Fruit fly (Drosophila melanogaster) whole organism, embryonic: ENCODE measurements around the gene CG2962.

Experiments used
- Abd-B ChIP-seq: fragments of 200-800 bp; sonication (Bioruptor generic); optimal IDR thresholded peaks from 2 replicates; lab custom pipeline; 2018; ENCODE audit warnings: missing biosample characterization, mild to moderate bottlenecking, missing genetic modification characterization, moderate library complexity
- B-H1 ChIP-seq: fragments of 200-800 bp; sonication (Bioruptor generic); IDR thresholded peaks from 3 replicates; pipeline ENCODE4 v1.3.6; 2022; ENCODE audit warnings: missing biosample characterization, missing genetic modification characterization
- B-H2 ChIP-seq: fragments of 200-800 bp; sonication (Bioruptor generic); optimal IDR thresholded peaks from 2 replicates; lab custom pipeline; 2018; ENCODE audit warnings: missing biosample characterization, mild to moderate bottlenecking, missing genetic modification characterization
- Bteb2 ChIP-seq: fragments of 200-800 bp; sonication (Bioruptor generic); optimal IDR thresholded peaks from 2 replicates; lab custom pipeline; 2016; ENCODE audit warnings: missing biosample characterization, missing genetic modification characterization
- CG10267 ChIP-seq: fragments of 200-800 bp; sonication (Bioruptor generic); optimal IDR thresholded peaks from 2 replicates; lab custom pipeline; 2018; ENCODE audit warnings: missing biosample characterization, mild to moderate bottlenecking, missing genetic modification characterization, moderate library complexity
- CG10274 ChIP-seq: fragments of 200-800 bp; sonication (Bioruptor generic); optimal IDR thresholded peaks from 3 replicates; lab custom pipeline; 2017; ENCODE audit warnings: missing biosample characterization, mild to moderate bottlenecking, missing genetic modification characterization
- CG10462 ChIP-seq: fragments of 200-800 bp; sonication (Bioruptor generic); optimal IDR thresholded peaks from 2 replicates; lab custom pipeline; 2016; ENCODE audit warnings: missing biosample characterization, missing genetic modification characterization
- CG12659 ChIP-seq: fragments of 200-800 bp; sonication (Bioruptor generic); optimal IDR thresholded peaks from 3 replicates; lab custom pipeline; 2017; ENCODE audit warnings: mild to moderate bottlenecking, missing biosample characterization, missing genetic modification reagents, missing genetic modification characterization
- CG12942 ChIP-seq: fragments of 200-800 bp; sonication (Bioruptor generic); optimal IDR thresholded peaks from 3 replicates; lab custom pipeline; 2016; ENCODE audit warnings: missing biosample characterization, missing genetic modification characterization
- CG13424 ChIP-seq: fragments of 200-800 bp; sonication (Bioruptor generic); optimal IDR thresholded peaks from 2 replicates; lab custom pipeline; 2019; ENCODE audit warnings: missing biosample characterization, mild to moderate bottlenecking, missing genetic modification characterization, moderate library complexity
- CG15011 ChIP-seq: fragments of 200-800 bp; sonication (Bioruptor generic); optimal IDR thresholded peaks from 3 replicates; lab custom pipeline; 2018; ENCODE audit warnings: missing biosample characterization, mild to moderate bottlenecking, missing genetic modification characterization
- CG17328 ChIP-seq: fragments of 200-800 bp; sonication (Bioruptor generic); IDR thresholded peaks from 2 replicates; pipeline ENCODE4 v1.3.6; 2022; ENCODE audit warnings: missing biosample characterization, missing genetic modification characterization
- CG17385 ChIP-seq: fragments of 200-800 bp; sonication (Bioruptor generic); optimal IDR thresholded peaks from 3 replicates; lab custom pipeline; 2018; ENCODE audit warnings: missing biosample characterization, mild to moderate bottlenecking, missing genetic modification characterization
- CG17829 ChIP-seq: fragments of 200-800 bp; optimal IDR thresholded peaks from 2 replicates; lab custom pipeline; 2019; ENCODE audit warnings: missing biosample characterization, mild to moderate bottlenecking, missing genetic modification characterization, moderate library complexity
- CG17912 ChIP-seq: fragments of 200-800 bp; sonication (Bioruptor generic); optimal IDR thresholded peaks from 2 replicates; lab custom pipeline; 2018; ENCODE audit warnings: missing biosample characterization, mild to moderate bottlenecking, missing genetic modification characterization
- CG1832 ChIP-seq: fragments of 200-800 bp; sonication (Bioruptor generic); optimal IDR thresholded peaks from 2 replicates; lab custom pipeline; 2017; ENCODE audit warnings: missing biosample characterization, mild to moderate bottlenecking, missing genetic modification characterization, inconsistent platforms
- CG31388 ChIP-seq: fragments of 200-800 bp; sonication (Bioruptor generic); optimal IDR thresholded peaks from 2 replicates; lab custom pipeline; 2016; ENCODE audit warnings: missing biosample characterization, missing genetic modification characterization
- CG3163 ChIP-seq: fragments of 200-800 bp; sonication (Bioruptor generic); optimal IDR thresholded peaks from 3 replicates; lab custom pipeline; 2016; ENCODE audit warnings: missing biosample characterization, missing genetic modification characterization
- CG32532 ChIP-seq: fragments of 200-800 bp; sonication (Bioruptor generic); IDR thresholded peaks from 2 replicates; pipeline ENCODE4 v1.3.6; 2022; ENCODE audit warnings: missing biosample characterization, missing genetic modification characterization
- CG34422 ChIP-seq: fragments of 200-800 bp; sonication (Bioruptor generic); IDR thresholded peaks from 3 replicates; pipeline ENCODE4 v1.3.6; 2022; ENCODE audit warnings: missing biosample characterization, missing genetic modification characterization
- CG6765 ChIP-seq: fragments of 200-800 bp; sonication (Bioruptor generic); optimal IDR thresholded peaks from 3 replicates; lab custom pipeline; 2017; ENCODE audit warnings: missing biosample characterization, mild to moderate bottlenecking, missing genetic modification characterization
- CG7556 ChIP-seq: fragments of 200-800 bp; sonication (Bioruptor generic); optimal IDR thresholded peaks from 2 replicates; lab custom pipeline; 2017; ENCODE audit warnings: missing biosample characterization, mild to moderate bottlenecking, missing genetic modification characterization
- CG7745 ChIP-seq: fragments of 200-800 bp; sonication (Bioruptor generic); optimal IDR thresholded peaks from 2 replicates; lab custom pipeline; 2018; ENCODE audit warnings: missing biosample characterization, mild to moderate bottlenecking, missing genetic modification characterization, moderate library complexity
- Camta ChIP-seq: fragments of 200-800 bp; sonication (Bioruptor generic); optimal IDR thresholded peaks from 2 replicates; lab custom pipeline; 2016; ENCODE audit warnings: missing biosample characterization, missing genetic modification characterization
- Dp ChIP-seq: fragments of 200-800 bp; sonication (Bioruptor generic); optimal IDR thresholded peaks from 2 replicates; lab custom pipeline; 2018; ENCODE audit warnings: missing biosample characterization, mild to moderate bottlenecking, missing genetic modification characterization, moderate library complexity
- Dref ChIP-seq: fragments of 200-800 bp; sonication (Bioruptor generic); IDR thresholded peaks from 2 replicates; pipeline ENCODE4 v1.3.6; 2022; ENCODE audit warnings: missing biosample characterization, missing genetic modification characterization
- E2f2 ChIP-seq: fragments of 200-800 bp; sonication (Bioruptor generic); IDR thresholded peaks from 2 replicates; pipeline ENCODE4 v1.3.6; 2022; ENCODE audit warnings: missing biosample characterization, missing genetic modification characterization
- ERR ChIP-seq: fragments of 200-800 bp; sonication (Bioruptor generic); optimal IDR thresholded peaks from 2 replicates; lab custom pipeline; 2016; ENCODE audit warnings: missing biosample characterization, missing genetic modification characterization
- Ets65A ChIP-seq: fragments of 200-800 bp; sonication (Bioruptor generic); peaks from one replicate; lab custom pipeline; 2016; ENCODE audit warnings: missing biosample characterization, missing genetic modification characterization
- HHEX ChIP-seq: fragments of 200-800 bp; sonication (Bioruptor generic); optimal IDR thresholded peaks from 3 replicates; lab custom pipeline; 2017; ENCODE audit warnings: missing biosample characterization, mild to moderate bottlenecking, missing genetic modification characterization, missing genetic modification reagents
- MTF-1 ChIP-seq: fragments of 200-800 bp; sonication (Bioruptor generic); optimal IDR thresholded peaks from 2 replicates; lab custom pipeline; 2018; ENCODE audit warnings: missing biosample characterization, mild to moderate bottlenecking, missing genetic modification characterization, borderline replicate concordance
- Oli ChIP-seq: fragments of 200-800 bp; sonication (Bioruptor generic); optimal IDR thresholded peaks from 2 replicates; lab custom pipeline; 2018; ENCODE audit warnings: missing biosample characterization, mild to moderate bottlenecking, missing genetic modification characterization, moderate library complexity
- Optix ChIP-seq: fragments of 200-800 bp; sonication (Bioruptor generic); IDR thresholded peaks from 3 replicates; pipeline ENCODE4 v1.3.6; 2022; ENCODE audit warnings: missing biosample characterization, missing genetic modification characterization
- Rx ChIP-seq: fragments of 200-800 bp; sonication (Bioruptor generic); IDR thresholded peaks from 2 replicates; pipeline ENCODE4 v1.3.6; 2022; ENCODE audit warnings: missing biosample characterization, missing genetic modification characterization
- TFAM ChIP-seq: fragments of 200-800 bp; sonication (Bioruptor generic); optimal IDR thresholded peaks from 2 replicates; lab custom pipeline; 2017; ENCODE audit warnings: missing biosample characterization, missing genetic modification characterization, inconsistent platforms
- Tbp ChIP-seq: fragments of >200 bp; optimal IDR thresholded peaks from 2 replicates; lab custom pipeline; 2018; ENCODE audit warnings: missing biosample characterization, missing genetic modification characterization
- bbx ChIP-seq: fragments of 200-800 bp; sonication (Bioruptor generic); IDR thresholded peaks from 2 replicates; pipeline ENCODE4 v1.3.6; 2022; ENCODE audit warnings: missing biosample characterization, missing genetic modification characterization; ENCODE audit not compliant: partially characterized antibody
- bcd ChIP-seq: fragments of 200-800 bp; sonication (Bioruptor generic); optimal IDR thresholded peaks from 2 replicates; lab custom pipeline; 2017; ENCODE audit warnings: missing biosample characterization, mild to moderate bottlenecking, missing genetic modification characterization
- chinmo ChIP-seq: fragments of 200-800 bp; sonication (Bioruptor generic); IDR thresholded peaks from 4 replicates; pipeline ENCODE4 v1.3.6; 2022; ENCODE audit warnings: missing biosample characterization, missing genetic modification characterization; ENCODE audit not compliant: partially characterized antibody
- chm ChIP-seq: fragments of 200-800 bp; sonication (Bioruptor generic); IDR thresholded peaks from 2 replicates; pipeline ENCODE4 v1.3.6; 2022; ENCODE audit warnings: missing biosample characterization, missing genetic modification characterization
- fd102C ChIP-seq: fragments of 200-800 bp; sonication (Bioruptor generic); optimal IDR thresholded peaks from 2 replicates; lab custom pipeline; 2018; ENCODE audit warnings: missing biosample characterization, mild to moderate bottlenecking, missing genetic modification characterization, moderate library complexity
- insv ChIP-seq, 2 experiments: fragments of 200-800 bp; sonication (Bioruptor generic); optimal IDR thresholded peaks; 3 replicates each; lab custom pipeline; 2016 to 2018; ENCODE audit warnings: missing biosample characterization in 2 of 2, missing genetic modification characterization in 2 of 2
- jumu ChIP-seq: fragments of 200-800 bp; sonication (Bioruptor generic); optimal IDR thresholded peaks from 3 replicates; lab custom pipeline; 2016; ENCODE audit warnings: missing biosample characterization, missing genetic modification characterization
- onecut ChIP-seq: fragments of 200-800 bp; sonication (Bioruptor generic); IDR thresholded peaks from 2 replicates; pipeline ENCODE4 v1.3.6; 2022; ENCODE audit warnings: missing biosample characterization, missing genetic modification characterization
- pfk ChIP-seq: fragments of 200-800 bp; sonication (Bioruptor generic); optimal IDR thresholded peaks from 2 replicates; lab custom pipeline; 2018; ENCODE audit warnings: missing biosample characterization, mild to moderate bottlenecking, missing genetic modification characterization, moderate library complexity
- pho ChIP-seq: fragments of 200-800 bp; sonication (Bioruptor generic); optimal IDR thresholded peaks from 2 replicates; lab custom pipeline; 2016; ENCODE audit warnings: missing biosample characterization, missing genetic modification characterization
- phol ChIP-seq: fragments of 200-800 bp; sonication (Bioruptor generic); optimal IDR thresholded peaks from 3 replicates; lab custom pipeline; 2018; ENCODE audit warnings: missing biosample characterization, mild to moderate bottlenecking, missing genetic modification characterization, moderate library complexity
- sens ChIP-seq: fragments of 200-800 bp; sonication (Bioruptor generic); peaks from one replicate; lab custom pipeline; 2016; ENCODE audit warnings: missing biosample characterization, missing genetic modification characterization
- vvl ChIP-seq: fragments of 200-800 bp; sonication (Bioruptor generic); IDR thresholded peaks from 2 replicates; pipeline ENCODE4 v1.3.6; 2022; ENCODE audit warnings: missing biosample characterization, missing genetic modification characterization

CG2962 gene

dm6 chrX:10265213-10266017 is 49.0 kb upstream of the CG2962 start, which contains the start of gene CG12643 (continued):
- peak; percentile 95 for TF ChIP-seq CG7556 (GFP tag; lab: Kevin White, UChicago)
- TF ChIP-seq CG10462 (GFP tag; lab: Kevin White, UChicago): peak; percentile 76
- peak; percentile 48 for TF ChIP-seq CG17912 (GFP tag; lab: Kevin White, UChicago)
- TF ChIP-seq Dref (GFP tag; lab: Robert Waterston, UW): peak; percentile 36; the same call in 1 of the 2 replicates
- TF ChIP-seq insv (GFP tag; optimal IDR thresholded peaks at IDR 0.05; lab: Kevin White, UChicago): peak; percentile 27 to 70
- TF ChIP-seq CG6765: peak; percentile 83
- TF ChIP-seq pho (GFP tag; lab: Kevin White, UChicago): peak; percentile 90
- TF ChIP-seq Oli (tag; lab: Kevin White, UChicago): peak; percentile 78
- peak; percentile 96 for TF ChIP-seq CG17328
- peak; percentile 99 for TF ChIP-seq sens
- no peak for TF ChIP-seq Tbp
- TF ChIP-seq CG31388 (GFP tag; lab: Kevin White, UChicago): peak; percentile 61
- TF ChIP-seq jumu: peak; percentile 92
- peak; percentile 85 for TF ChIP-seq CG12659 (GFP tag; lab: Kevin White, UChicago)
- TF ChIP-seq Ets65A (GFP tag; lab: Kevin White, UChicago): peak; percentile 99
- TF ChIP-seq CG1832 (GFP tag; lab: Kevin White, UChicago): peak; percentile 48
- TF ChIP-seq CG10274 (GFP tag; lab: Kevin White, UChicago): peak; percentile 52
- TF ChIP-seq fd102C (GFP tag; lab: Kevin White, UChicago): no peak
- TF ChIP-seq MTF-1 (GFP tag; lab: Kevin White, UChicago): peak; percentile 74
- TF ChIP-seq CG15011 (GFP tag; lab: Kevin White, UChicago): peak; percentile 84
- TF ChIP-seq bbx (GFP tag; lab: Robert Waterston, UW): no peak
- peak; percentile 76 for TF ChIP-seq CG17385 (GFP tag; lab: Kevin White, UChicago)
- TF ChIP-seq pfk: no peak
- TF ChIP-seq Bteb2 (GFP tag; lab: Kevin White, UChicago): peak; percentile 80
- TF ChIP-seq CG10267 (tag; lab: Kevin White, UChicago): peak; percentile 69
- peak; percentile 94 for TF ChIP-seq chm (GFP tag; lab: Robert Waterston, UW)
- peak; percentile 94 for TF ChIP-seq ERR (GFP tag; lab: Kevin White, UChicago)
- TF ChIP-seq B-H2 (GFP tag; lab: Kevin White, UChicago): peak; percentile 70
- TF ChIP-seq bcd: peak; percentile 84
- no peak for TF ChIP-seq CG7745 (tag; lab: Kevin White, UChicago)
- TF ChIP-seq CG12942 (GFP tag; lab: Kevin White, UChicago): peak; percentile 89
- TF ChIP-seq TFAM (GFP tag; lab: Kevin White, UChicago): peak; percentile 30
- peak; percentile 86 for TF ChIP-seq B-H1 (GFP tag; lab: Robert Waterston, UW)
- TF ChIP-seq Camta (GFP tag; lab: Kevin White, UChicago): peak; percentile 89
- TF ChIP-seq HHEX (GFP tag; lab: Kevin White, UChicago): peak; percentile 85
- TF ChIP-seq vvl (GFP tag; lab: Robert Waterston, UW): peak; percentile 96
- TF ChIP-seq CG3163 (GFP tag; lab: Kevin White, UChicago): peak; percentile 79
- TF ChIP-seq onecut (GFP tag; lab: Robert Waterston, UW): peak; percentile 60
- peak; percentile 88 for TF ChIP-seq CG13424 (tag; lab: Kevin White, UChicago)
- peak; percentile 94 for TF ChIP-seq Rx (GFP tag; lab: Robert Waterston, UW)
- peak; percentile 54; the same call in 1 of the 4 replicates for TF ChIP-seq chinmo (GFP tag; lab: Robert Waterston, UW)
- TF ChIP-seq CG17829 (tag; lab: Kevin White, UChicago): peak; percentile 67
- TF ChIP-seq E2f2 (GFP tag; lab: Robert Waterston, UW): peak; percentile 74
- no peak for TF ChIP-seq Dp (GFP tag; lab: Kevin White, UChicago)
- TF ChIP-seq Abd-B (GFP tag; lab: Kevin White, UChicago): peak; percentile 60
- TF ChIP-seq phol (tag; lab: Kevin White, UChicago): peak; percentile 81
- TF ChIP-seq Optix (GFP tag; lab: Robert Waterston, UW): peak; percentile 96
- peak; percentile 94 for TF ChIP-seq CG34422
- peak; percentile 90 for TF ChIP-seq CG32532 (GFP tag; lab: Robert Waterston, UW)
